Worm (Caenorhabditis elegans) whole organism, dauer: ENCODE measurements around the gene T24A6.16.
"Not testable (repeated sequence)": the region's sequence is repeated elsewhere in the genome, so short reads cannot be mapped to it uniquely, and the experiment has no call there.

Experiments used
- unc-62 ChIP-seq: sonication (generic microtip); optimal IDR thresholded peaks from 2 replicates; lab custom pipeline; 2017; ENCODE audit warnings: missing biosample characterization, missing genetic modification reagents, missing genetic modification characterization

Gene T24A6.16

ce11 chrV:3562824-3563223 lies at the start of gene T24A6.16:
Gene T24A6.16, minus strand, starts transcription at chrV:3562924.
- not testable (repeated sequence) for TF ChIP-seq unc-62 (GFP tag; lab: Kevin White, UChicago)

- TF ChIP-seq unc-62 (GFP tag; lab: Kevin White, UChicago) = no peak
Observed at ce11 chrV:3611654-3612053, 48.9 kb upstream of the T24A6.16 start, which contains the start of gene T22F3.10. Gene T22F3.10, minus strand, starts transcription at chrV:3611754.

- no peak for TF ChIP-seq unc-62 (GFP tag; lab: Kevin White, UChicago)
Observed at ce11 chrV:3610709-3611108, 48.0 kb upstream of the T24A6.16 start.

- no peak for TF ChIP-seq unc-62 (GFP tag; lab: Kevin White, UChicago)
Observed at ce11 chrV:3606391-3606790, 43.7 kb upstream of the T24A6.16 start.

ce11 chrV:3605325-3605724 lies 42.6 kb upstream of the T24A6.16 start, which contains the start of gene T22F3.8:
Gene T22F3.8, minus strand, starts transcription at chrV:3605425.
- TF ChIP-seq unc-62 (GFP tag; lab: Kevin White, UChicago) = no peak

- no peak for TF ChIP-seq unc-62 (GFP tag; lab: Kevin White, UChicago)
Observed at ce11 chrV:3600570-3600969, 37.8 kb upstream of the T24A6.16 start, which contains the start of gene T22F3.7. Gene T22F3.7, minus strand, starts transcription at chrV:3600670.

- not testable (repeated sequence) for TF ChIP-seq unc-62 (GFP tag; lab: Kevin White, UChicago)
Observed at ce11 chrV:3597052-3597451, 34.3 kb upstream of the T24A6.16 start, which contains the start of gene srh-212. Gene srh-212, minus strand, starts transcription at chrV:3597152.

ce11 chrV:3594936-3595335 lies 32.2 kb upstream of the T24A6.16 start, which contains the start of gene srh-213:
Gene srh-213, minus strand, starts transcription at chrV:3595036.
- TF ChIP-seq unc-62 (GFP tag; lab: Kevin White, UChicago) = no peak

- TF ChIP-seq unc-62 (GFP tag; lab: Kevin White, UChicago) = no peak
Observed at ce11 chrV:3592099-3592498, 29.4 kb upstream of the T24A6.16 start, which contains the start of gene T22F3.12. Gene T22F3.12, minus strand, starts transcription at chrV:3592199.

- no peak for TF ChIP-seq unc-62 (GFP tag; lab: Kevin White, UChicago)
Observed at ce11 chrV:3588223-3588622, 25.5 kb upstream of the T24A6.16 start.

ce11 chrV:3587633-3588032 lies 24.9 kb upstream of the T24A6.16 start:
- no peak for TF ChIP-seq unc-62 (GFP tag; lab: Kevin White, UChicago)

ce11 chrV:3586014-3586689 lies 23.4 kb upstream of the T24A6.16 start, which contains the start of the genes rpl-11.1 and T22F3.2:
Gene rpl-11.1, minus strand, starts transcription at chrV:3586064.
Gene T22F3.2, plus strand, starts transcription at chrV:3586639.
- TF ChIP-seq unc-62 (GFP tag; lab: Kevin White, UChicago) = no peak

- TF ChIP-seq unc-62 (GFP tag; lab: Kevin White, UChicago) = no peak
Observed at ce11 chrV:3585011-3585410, 22.3 kb upstream of the T24A6.16 start.

ce11 chrV:3583622-3584021 lies 20.9 kb upstream of the T24A6.16 start:
- no peak for TF ChIP-seq unc-62 (GFP tag; lab: Kevin White, UChicago)

ce11 chrV:3582671-3583070 lies 19.9 kb upstream of the T24A6.16 start:
- TF ChIP-seq unc-62 (GFP tag; lab: Kevin White, UChicago) = no peak

ce11 chrV:3582086-3582485 lies 19.4 kb upstream of the T24A6.16 start:
- TF ChIP-seq unc-62 (GFP tag; lab: Kevin White, UChicago) = no peak

ce11 chrV:3581643-3582042 lies 18.9 kb upstream of the T24A6.16 start:
- TF ChIP-seq unc-62 (GFP tag; lab: Kevin White, UChicago) = no peak
